Worm (Caenorhabditis elegans): ENCODE results near the gene cka-2.
"Not testable (repeated sequence)": the region's sequence is repeated elsewhere in the genome, so short reads cannot be mapped to it uniquely, and the experiment has no call there.

ce11 chrX:4332305-4332704, 46.4 kb downstream of the cka-2 start, which contains the start of gene C24A8.6:
- not testable (repeated sequence) for TF ChIP-seq ref-1 (GFP tag; conservative IDR thresholded peaks at IDR 0.05); tab-1 (GFP tag; IDR thresholded peaks at IDR 0.05); flt-1 (GFP tag; IDR thresholded peaks at IDR 0.05)
